Worm (Caenorhabditis elegans) whole organism, midembryonic: ENCODE results near the gene unc-103.

Experiments used
- T22C8.4 ChIP-seq: fragments of 200-800 bp; sonication (Bioruptor generic); IDR thresholded peaks from 2 replicates; pipeline ENCODE4 v1.3.6; 2022; ENCODE audit warnings: missing genetic modification characterization, missing compliant biosample characterization
- cog-1 ChIP-seq: sonication (generic microtip); optimal IDR thresholded peaks from 2 replicates; lab custom pipeline; 2016; ENCODE audit warnings: missing genetic modification characterization, missing compliant biosample characterization
- flt-1 ChIP-seq: fragments of 200-800 bp; sonication (Bioruptor generic); IDR thresholded peaks from 2 replicates; pipeline ENCODE4 v1.3.6; 2022; ENCODE audit warnings: missing genetic modification characterization, missing compliant biosample characterization
- klf-2 ChIP-seq: fragments of 200-800 bp; sonication (Bioruptor generic); conservative IDR thresholded peaks from 2 replicates; pipeline ENCODE4 v1.3.6; 2022; ENCODE audit warnings: missing genetic modification reagents, missing genetic modification characterization, missing compliant biosample characterization
- med-1 ChIP-seq: sonication (generic microtip); optimal IDR thresholded peaks from 2 replicates; lab custom pipeline; 2017; ENCODE audit warnings: missing genetic modification characterization, mild to moderate bottlenecking, missing compliant biosample characterization, antibody characterized with exemption, missing genetic modification reagents; ENCODE audit not compliant: insufficient read depth
- ref-1 ChIP-seq: fragments of 200-800 bp; sonication (Bioruptor generic); conservative IDR thresholded peaks from 2 replicates; pipeline ENCODE4 v1.3.6; 2022; ENCODE audit warnings: missing genetic modification reagents, missing genetic modification characterization, missing compliant biosample characterization
- tab-1 ChIP-seq: fragments of 200-800 bp; sonication (Bioruptor generic); IDR thresholded peaks from 2 replicates; pipeline ENCODE4 v1.3.6; 2022; ENCODE audit warnings: missing genetic modification characterization, missing compliant biosample characterization
- ztf-23 ChIP-seq: fragments of 200-800 bp; sonication (Bioruptor generic); IDR thresholded peaks from 2 replicates; pipeline ENCODE4 v1.3.6; 2022; ENCODE audit warnings: missing genetic modification reagents, missing genetic modification characterization, missing compliant biosample characterization
- ztf-29 ChIP-seq: fragments of 200-800 bp; sonication (Bioruptor generic); IDR thresholded peaks from 2 replicates; pipeline ENCODE4 v1.3.6; 2022; ENCODE audit warnings: missing genetic modification reagents, missing genetic modification characterization, missing compliant biosample characterization

DNA sequence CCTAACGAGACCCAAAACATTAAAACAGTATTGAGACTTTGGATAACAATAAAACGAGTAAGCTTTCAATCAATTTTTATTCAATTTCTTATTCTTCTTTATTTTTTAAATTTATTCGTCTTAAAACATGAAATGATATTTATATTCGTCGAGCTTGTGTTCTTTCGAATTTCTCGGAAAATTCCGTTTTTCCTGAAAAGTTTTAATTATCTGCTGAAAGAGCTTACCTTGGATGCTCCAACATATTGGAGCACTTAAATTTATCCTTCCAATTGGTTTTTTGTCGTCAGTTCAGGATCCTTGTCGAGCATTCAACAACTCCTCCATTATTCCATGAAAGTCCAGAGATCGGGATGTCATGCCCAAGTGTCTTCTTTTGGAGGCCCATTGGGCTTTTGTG, 31.8 kb upstream of the unc-103 start:
- TF ChIP-seq flt-1 (GFP tag; lab: Robert Waterston, UW) (no peak), ztf-23 (GFP tag; lab: Robert Waterston, UW) (no peak), med-1 (GFP tag; lab: Kevin White, UChicago) (no peak), cog-1 (tag; lab: Kevin White, UChicago) (no peak), tab-1 (GFP tag; lab: Robert Waterston, UW) (no peak), ztf-29 (GFP tag; lab: Robert Waterston, UW) (no peak), ref-1 (GFP tag; lab: Robert Waterston, UW) (no peak), klf-2 (GFP tag; lab: Robert Waterston, UW) (no peak), T22C8.4 (GFP tag; lab: Robert Waterston, UW) (no peak)
